Worm (Caenorhabditis elegans) whole organism, L1 larva: ENCODE data around the gene gst-9.

Source experiments
- F16B12.6 ChIP-seq: fragments of 150-350 bp; optimal IDR thresholded peaks from 2 replicates; lab custom pipeline; 2014; ENCODE audit warnings: missing biosample characterization, missing genetic modification characterization
- aha-1 ChIP-seq: fragments of 150-350 bp; optimal IDR thresholded peaks from 2 replicates; lab custom pipeline; 2014; ENCODE audit warnings: missing biosample characterization, missing genetic modification characterization
- aly-2 ChIP-seq: fragments of 150-350 bp; optimal IDR thresholded peaks from 2 replicates; lab custom pipeline; 2014; ENCODE audit warnings: missing biosample characterization, missing genetic modification characterization
- ama-1 ChIP-seq: fragments of 150-350 bp; optimal IDR thresholded peaks from 2 replicates; lab custom pipeline; 2014
- blmp-1 ChIP-seq: fragments of 150-350 bp; optimal IDR thresholded peaks from 2 replicates; lab custom pipeline; 2014; ENCODE audit warnings: missing biosample characterization, missing genetic modification characterization
- ceh-82 ChIP-seq, 3 experiments: fragments of 150-350 bp in 1 of 3; sonication (generic microtip) in 2 of 3; optimal IDR thresholded peaks; 2 replicates each; lab custom pipeline; 2014 to 2017; ENCODE audit warnings: missing biosample characterization in 3 of 3, missing genetic modification characterization in 3 of 3
- dpl-1 ChIP-seq, 3 experiments: fragments of 150-350 bp in 2 of 3; sonication (generic microtip) in 1 of 3; optimal IDR thresholded peaks; 2 replicates each; lab custom pipeline; 2014 to 2017; ENCODE audit warnings: missing biosample characterization in 3 of 3, missing genetic modification characterization in 3 of 3, missing genetic modification reagents in 3 of 3
- efl-1 ChIP-seq, 4 experiments: fragments of 150-350 bp; optimal IDR thresholded peaks in 3 of 4; peaks in 1 of 4; 1 replicate in 1 of 4; 2 replicates in 3 of 4; lab custom pipeline; 2014; ENCODE audit warnings: missing biosample characterization in 2 of 4, missing genetic modification characterization in 2 of 4, missing genetic modification reagents in 2 of 4
- efl-3 ChIP-seq: fragments of 200-800 bp; sonication (Bioruptor generic); optimal IDR thresholded peaks from 2 replicates; lab custom pipeline; 2018; ENCODE audit warnings: mild to moderate bottlenecking, missing genetic modification characterization, missing compliant biosample characterization
- egl-27 ChIP-seq, 2 experiments: fragments of 150-350 bp in 1 of 2; sonication (generic microtip); optimal IDR thresholded peaks; 3 replicates each; lab custom pipeline; 2017 to 2018; ENCODE audit warnings: missing biosample characterization in 2 of 2, missing genetic modification characterization in 2 of 2, missing genetic modification reagents in 2 of 2
- elt-2 ChIP-seq: sonication (generic microtip); optimal IDR thresholded peaks from 2 replicates; lab custom pipeline; 2016; ENCODE audit warnings: missing genetic modification characterization, mild to moderate bottlenecking, inconsistent platforms, missing compliant biosample characterization, missing genetic modification reagents
- elt-3 ChIP-seq, 6 experiments: fragments of 150-350 bp in 1 of 6; sonication (generic microtip); optimal IDR thresholded peaks; 2 replicates each; lab custom pipeline; 2017 to 2018; ENCODE audit warnings: missing biosample characterization in 6 of 6, missing genetic modification characterization in 6 of 6, inconsistent platforms in 1 of 6
- ets-5 ChIP-seq: fragments of 200-800 bp; sonication (Bioruptor generic); IDR thresholded peaks from 2 replicates; pipeline ENCODE4 v1.3.6; 2022; ENCODE audit warnings: missing genetic modification characterization, missing compliant biosample characterization
- fkh-10 ChIP-seq: sonication (generic microtip); optimal IDR thresholded peaks from 2 replicates; lab custom pipeline; 2017; ENCODE audit warnings: missing biosample characterization, missing genetic modification reagents, missing genetic modification characterization
- fkh-8 ChIP-seq: sonication (generic microtip); optimal IDR thresholded peaks from 2 replicates; lab custom pipeline; 2016; ENCODE audit warnings: mild to moderate bottlenecking, missing genetic modification characterization, missing compliant biosample characterization
- hlh-17 ChIP-seq: fragments of 200-800 bp; sonication (Bioruptor generic); optimal IDR thresholded peaks from 2 replicates; lab custom pipeline; 2018; ENCODE audit warnings: missing genetic modification characterization, mild to moderate bottlenecking, missing compliant biosample characterization, moderate library complexity, borderline replicate concordance
- hpl-2 ChIP-seq: fragments of 150-350 bp; optimal IDR thresholded peaks from 2 replicates; lab custom pipeline; 2014; ENCODE audit warnings: missing biosample characterization, missing genetic modification reagents, missing genetic modification characterization
- jun-1 ChIP-seq: fragments of 150-350 bp; optimal IDR thresholded peaks from 2 replicates; lab custom pipeline; 2014; ENCODE audit warnings: missing biosample characterization, missing genetic modification reagents, missing genetic modification characterization
- lin-14 ChIP-seq: fragments of 200-800 bp; sonication (Bioruptor generic); optimal IDR thresholded peaks from 2 replicates; lab custom pipeline; 2018; ENCODE audit warnings: mild to moderate bottlenecking, missing genetic modification characterization, moderate library complexity, missing compliant biosample characterization
- lin-15B ChIP-seq: fragments of 150-350 bp; sonication (generic microtip); optimal IDR thresholded peaks from 3 replicates; lab custom pipeline; 2014; ENCODE audit warnings: missing biosample characterization, missing genetic modification characterization
- lin-35 ChIP-seq, 2 experiments: fragments of 150-350 bp; optimal IDR thresholded peaks; 2 replicates each; lab custom pipeline; 2014; ENCODE audit warnings: missing biosample characterization in 2 of 2, missing genetic modification characterization in 2 of 2, missing genetic modification reagents in 2 of 2
- lin-39 ChIP-seq: fragments of 150-350 bp; optimal IDR thresholded peaks from 2 replicates; lab custom pipeline; 2014; ENCODE audit warnings: missing biosample characterization, missing genetic modification reagents, missing genetic modification characterization
- lir-3 ChIP-seq: sonication (generic microtip); optimal IDR thresholded peaks from 2 replicates; lab custom pipeline; 2016; ENCODE audit warnings: mild to moderate bottlenecking, missing genetic modification characterization, moderate library complexity, missing compliant biosample characterization; ENCODE audit not compliant: poor library complexity
- lsy-2 ChIP-seq, 2 experiments: fragments of 150-350 bp; optimal IDR thresholded peaks; 2 replicates each; lab custom pipeline; 2014; ENCODE audit warnings: missing biosample characterization in 2 of 2, missing genetic modification characterization in 2 of 2
- mab-9 ChIP-seq: fragments of 200-800 bp; sonication (Bioruptor generic); IDR thresholded peaks from 2 replicates; pipeline ENCODE4 v1.3.6; 2022; ENCODE audit warnings: missing genetic modification reagents, missing genetic modification characterization, missing compliant biosample characterization
- mef-2 ChIP-seq: fragments of 150-350 bp; optimal IDR thresholded peaks from 2 replicates; lab custom pipeline; 2014; ENCODE audit warnings: missing biosample characterization, missing genetic modification characterization
- mep-1 ChIP-seq: fragments of 150-350 bp; optimal IDR thresholded peaks from 2 replicates; lab custom pipeline; 2014; ENCODE audit warnings: missing biosample characterization, missing genetic modification characterization
- nhr-11 ChIP-seq: fragments of 150-350 bp; optimal IDR thresholded peaks from 2 replicates; lab custom pipeline; 2014; ENCODE audit warnings: missing biosample characterization, missing genetic modification characterization
- nhr-19 ChIP-seq: fragments of 200-800 bp; sonication (Bioruptor generic); conservative IDR thresholded peaks from 2 replicates; pipeline ENCODE4 v1.3.6; 2022; ENCODE audit warnings: missing genetic modification characterization, missing compliant biosample characterization
- nhr-20 ChIP-seq: sonication (generic microtip); optimal IDR thresholded peaks from 2 replicates; lab custom pipeline; 2016; ENCODE audit warnings: mild to moderate bottlenecking, missing genetic modification characterization, missing compliant biosample characterization
- nhr-237 ChIP-seq: fragments of 150-350 bp; optimal IDR thresholded peaks from 2 replicates; lab custom pipeline; 2014; ENCODE audit warnings: missing biosample characterization, missing genetic modification characterization
- nhr-28 ChIP-seq: fragments of 150-350 bp; optimal IDR thresholded peaks from 2 replicates; lab custom pipeline; 2014; ENCODE audit warnings: missing biosample characterization, missing genetic modification characterization
- nhr-47 ChIP-seq: sonication (generic microtip); optimal IDR thresholded peaks from 2 replicates; lab custom pipeline; 2016; ENCODE audit warnings: mild to moderate bottlenecking, missing genetic modification characterization, moderate library complexity, missing compliant biosample characterization
- nhr-71 ChIP-seq: sonication (generic microtip); optimal IDR thresholded peaks from 2 replicates; lab custom pipeline; 2016; ENCODE audit warnings: mild to moderate bottlenecking, missing genetic modification characterization, moderate library complexity, missing compliant biosample characterization
- nhr-84 ChIP-seq: sonication (generic microtip); optimal IDR thresholded peaks from 2 replicates; lab custom pipeline; 2017; ENCODE audit warnings: missing biosample characterization, missing genetic modification characterization
- nhr-85 ChIP-seq: sonication (generic microtip); peaks from one replicate; lab custom pipeline; 2016; ENCODE audit warnings: missing genetic modification characterization, inconsistent platforms, missing compliant biosample characterization
- pax-3 ChIP-seq: fragments of 200-800 bp; sonication (Bioruptor generic); optimal IDR thresholded peaks from 2 replicates; lab custom pipeline; 2018; ENCODE audit warnings: mild to moderate bottlenecking, missing genetic modification characterization, moderate library complexity, missing compliant biosample characterization
- pqm-1 ChIP-seq: sonication (generic microtip); optimal IDR thresholded peaks from 3 replicates; lab custom pipeline; 2017; ENCODE audit warnings: missing biosample characterization, missing genetic modification characterization
- skn-1 ChIP-seq: fragments of 150-350 bp; optimal IDR thresholded peaks from 2 replicates; lab custom pipeline; 2014; ENCODE audit warnings: missing biosample characterization, missing genetic modification characterization
- snu-23 ChIP-seq: sonication (generic microtip); optimal IDR thresholded peaks from 2 replicates; lab custom pipeline; 2016; ENCODE audit warnings: missing genetic modification characterization, missing compliant biosample characterization
- sup-37 ChIP-seq: fragments of 200-800 bp; sonication (Bioruptor generic); optimal IDR thresholded peaks from 2 replicates; lab custom pipeline; 2018; ENCODE audit warnings: mild to moderate bottlenecking, missing genetic modification characterization, missing compliant biosample characterization
- swsn-7 ChIP-seq: sonication (generic microtip); optimal IDR thresholded peaks from 2 replicates; lab custom pipeline; 2016; ENCODE audit warnings: missing genetic modification characterization, missing compliant biosample characterization
- tlp-1 ChIP-seq: fragments of 150-350 bp; optimal IDR thresholded peaks from 2 replicates; lab custom pipeline; 2014; ENCODE audit warnings: missing biosample characterization, missing genetic modification characterization
- unc-130 ChIP-seq: fragments of 150-350 bp; optimal IDR thresholded peaks from 2 replicates; lab custom pipeline; 2017; ENCODE audit warnings: missing biosample characterization, missing genetic modification characterization, inconsistent platforms
- unc-62 ChIP-seq: fragments of 150-350 bp; optimal IDR thresholded peaks from 2 replicates; lab custom pipeline; 2014; ENCODE audit warnings: missing biosample characterization, missing genetic modification reagents, missing genetic modification characterization
- unc-86 ChIP-seq: sonication (generic microtip); optimal IDR thresholded peaks from 2 replicates; lab custom pipeline; 2016; ENCODE audit warnings: missing genetic modification characterization, missing compliant biosample characterization
- unc-98 ChIP-seq: fragments of 200-800 bp; sonication (Bioruptor generic); IDR thresholded peaks from 2 replicates; pipeline ENCODE4 v1.3.6; 2022; ENCODE audit warnings: missing genetic modification characterization, missing compliant biosample characterization
- xbp-1 ChIP-seq: sonication (generic microtip); optimal IDR thresholded peaks from 2 replicates; lab custom pipeline; 2016; ENCODE audit warnings: missing genetic modification characterization, missing compliant biosample characterization
- zip-4 ChIP-seq: fragments of 200-800 bp; sonication (Bioruptor generic); optimal IDR thresholded peaks from 2 replicates; lab custom pipeline; 2018; ENCODE audit warnings: mild to moderate bottlenecking, missing genetic modification characterization, moderate library complexity, missing compliant biosample characterization
- ztf-11 ChIP-seq, 2 experiments: sonication (generic microtip); optimal IDR thresholded peaks; 2 replicates each; lab custom pipeline; 2016 to 2017; ENCODE audit warnings: missing genetic modification characterization in 2 of 2, missing biosample characterization in 1 of 2, missing compliant biosample characterization in 1 of 2

gst-9 gene

DNA sequence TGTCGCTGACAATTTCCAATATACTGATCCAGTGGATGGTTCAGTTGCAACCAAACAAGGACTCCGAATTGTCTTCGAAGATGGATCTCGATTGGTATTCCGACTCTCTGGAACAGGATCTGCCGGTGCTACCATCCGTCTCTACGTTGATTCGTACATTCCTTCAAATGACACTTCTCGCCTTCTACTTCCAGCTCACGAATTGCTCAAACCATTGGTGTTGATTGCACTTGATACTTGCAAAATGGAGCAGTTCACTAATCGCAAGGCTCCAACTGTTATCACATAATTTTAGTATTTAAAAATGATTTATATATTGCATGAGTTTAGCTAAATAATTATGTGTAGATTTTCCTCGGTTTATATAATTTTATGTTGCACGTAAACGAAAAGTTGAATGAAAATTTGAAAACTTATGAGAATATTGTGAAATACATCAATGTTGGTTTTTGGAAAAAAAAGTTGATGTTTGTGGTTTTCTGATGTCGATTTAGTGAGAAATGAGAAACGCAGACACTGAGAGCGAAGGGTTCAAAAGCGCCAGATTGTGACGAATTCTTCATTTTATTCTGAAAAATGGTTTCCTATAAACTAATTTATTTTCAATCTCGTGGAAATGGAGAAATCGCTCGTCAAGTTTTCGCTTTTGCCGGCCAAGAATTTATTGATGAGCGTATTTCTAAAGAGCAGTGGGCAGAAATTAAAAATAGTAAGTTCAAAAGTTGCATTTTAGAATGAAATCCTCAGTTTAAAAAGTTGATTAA, at the start of gene gst-9:
Gene gst-9 (plus strand): TSS at position 574 of the 764 bp plus-strand sequence.
- no peak for TF ChIP-seq unc-130 (tag; lab: Kevin White, UChicago)
- no peak for TF ChIP-seq efl-3 (GFP tag; lab: Kevin White, UChicago)
- TF ChIP-seq hpl-2 (GFP tag; lab: Kevin White, UChicago): no peak
- TF ChIP-seq unc-98: no peak
- peak; percentile 17 for TF ChIP-seq lin-14 (GFP tag; lab: Kevin White, UChicago)
- no peak for TF ChIP-seq ets-5 (GFP tag; lab: Robert Waterston, UW)
- no peak for TF ChIP-seq mab-9 (GFP tag; lab: Robert Waterston, UW)
- TF ChIP-seq fkh-10 (GFP tag; lab: Kevin White, UChicago): no peak
- TF ChIP-seq ama-1: peak; percentile 77
- TF ChIP-seq aly-2: peak; percentile 80
- no peak for TF ChIP-seq pax-3 (tag; lab: Kevin White, UChicago)
- TF ChIP-seq sup-37 (GFP tag; lab: Kevin White, UChicago): no peak
- TF ChIP-seq nhr-237 (tag; lab: Kevin White, UChicago): no peak
- no peak for TF ChIP-seq zip-4 (GFP tag; lab: Kevin White, UChicago)
- TF ChIP-seq unc-86: no peak
- TF ChIP-seq nhr-28 (tag; lab: Kevin White, UChicago): no peak
- TF ChIP-seq mef-2 (tag; lab: Kevin White, UChicago): no peak
- TF ChIP-seq snu-23 (GFP tag; lab: Kevin White, UChicago): peak; percentile 38
- peak; percentile 21; the same call in 1 of the 2 replicates for TF ChIP-seq nhr-19
- TF ChIP-seq lin-15B: no peak
- no peak for TF ChIP-seq unc-62 (GFP tag; lab: Kevin White, UChicago)
- TF ChIP-seq mep-1 (tag; lab: Kevin White, UChicago): peak; percentile 38
- peak; percentile 66 for TF ChIP-seq nhr-71 (tag; lab: Kevin White, UChicago)
- peak; percentile 47 for TF ChIP-seq nhr-20 (tag; lab: Kevin White, UChicago)
- TF ChIP-seq blmp-1 (tag; lab: Kevin White, UChicago): no peak
- peak in 1 of 2 experiments; percentile 34 for TF ChIP-seq lin-35 (GFP tag; optimal IDR thresholded peaks at IDR 0.05; lab: Kevin White, UChicago)
- no peak for TF ChIP-seq lir-3 (tag; lab: Kevin White, UChicago)
- TF ChIP-seq swsn-7 (tag; lab: Kevin White, UChicago): peak; percentile 7
- no peak for TF ChIP-seq xbp-1 (tag; lab: Kevin White, UChicago)
- no peak for TF ChIP-seq ztf-11 (tag; optimal IDR thresholded peaks at IDR 0.05; lab: Kevin White, UChicago)
- TF ChIP-seq efl-1 (optimal IDR thresholded peaks at IDR 0.05; lab: Kevin White, UChicago): peak; percentile 0 to 7
- TF ChIP-seq efl-1 (GFP tag; optimal IDR thresholded peaks at IDR 0.05 in 1 of 2; lab: Kevin White, UChicago): peak in 1 of 2 experiments; percentile 55
- peak in 1 of 6 experiments; percentile 34 for TF ChIP-seq elt-3 (tag; optimal IDR thresholded peaks at IDR 0.05; lab: Kevin White, UChicago)
- no peak for TF ChIP-seq ceh-82 (tag; optimal IDR thresholded peaks at IDR 0.05; lab: Kevin White, UChicago)
- no peak for TF ChIP-seq egl-27 (tag; optimal IDR thresholded peaks at IDR 0.05; lab: Kevin White, UChicago)
- TF ChIP-seq F16B12.6 (tag; lab: Kevin White, UChicago): no peak
- TF ChIP-seq nhr-47: peak; percentile 16
- TF ChIP-seq jun-1 (tag; lab: Kevin White, UChicago): no peak
- TF ChIP-seq dpl-1 (GFP tag; optimal IDR thresholded peaks at IDR 0.05; lab: Kevin White, UChicago): peak in 1 of 3 experiments; percentile 8
- TF ChIP-seq elt-2 (tag; lab: Kevin White, UChicago): peak; percentile 63
- no peak for TF ChIP-seq lsy-2 (tag; optimal IDR thresholded peaks at IDR 0.05; lab: Kevin White, UChicago)
- peak; percentile 60 for TF ChIP-seq nhr-85
- no peak for TF ChIP-seq hlh-17
- peak; percentile 37 for TF ChIP-seq skn-1 (tag; lab: Kevin White, UChicago)
- no peak for TF ChIP-seq aha-1
- TF ChIP-seq nhr-11 (tag; lab: Kevin White, UChicago): no peak
- TF ChIP-seq pqm-1 (tag; lab: Kevin White, UChicago): no peak
- no peak for TF ChIP-seq tlp-1 (tag; lab: Kevin White, UChicago)
- TF ChIP-seq nhr-84: no peak
- peak; percentile 26 for TF ChIP-seq fkh-8 (tag; lab: Kevin White, UChicago)
- no peak for TF ChIP-seq lin-39 (tag; lab: Kevin White, UChicago)
- TF ChIP-seq, all 84 proteins: peak for 18
